Worm (Caenorhabditis elegans) whole organism, L2 larva: Measurements from ENCODE around the gene T23F11.6.
A peak's percentile ranks its signal among the peaks of the same experiment; 100 is the strongest.

Experiments used
- C34F6.9 ChIP-seq: fragments of 150-350 bp; optimal IDR thresholded peaks from 2 replicates; lab custom pipeline; 2014; ENCODE audit warnings: missing biosample characterization, missing genetic modification characterization
- F13H6.1 ChIP-seq: sonication (generic microtip); optimal IDR thresholded peaks from 2 replicates; lab custom pipeline; 2016; ENCODE audit warnings: missing genetic modification characterization, missing compliant biosample characterization
- R02D3.7 ChIP-seq: fragments of 150-350 bp; optimal IDR thresholded peaks from 2 replicates; lab custom pipeline; 2014; ENCODE audit warnings: missing biosample characterization, missing genetic modification characterization
- Y55F3AM.14 ChIP-seq: fragments of 200-800 bp; sonication (Bioruptor generic); optimal IDR thresholded peaks from 2 replicates; lab custom pipeline; 2018; ENCODE audit warnings: mild to moderate bottlenecking, missing genetic modification characterization, missing compliant biosample characterization
- ZK546.5 ChIP-seq: sonication (generic microtip); optimal IDR thresholded peaks from 2 replicates; lab custom pipeline; 2017; ENCODE audit warnings: missing biosample characterization, missing genetic modification characterization
- aly-2 ChIP-seq: fragments of 150-350 bp; optimal IDR thresholded peaks from 2 replicates; lab custom pipeline; 2014; ENCODE audit warnings: missing biosample characterization, missing genetic modification characterization
- ama-1 ChIP-seq: fragments of 150-350 bp; optimal IDR thresholded peaks from 2 replicates; lab custom pipeline; 2018; ENCODE audit warnings: inconsistent platforms
- blmp-1 ChIP-seq: sonication (generic microtip); optimal IDR thresholded peaks from 2 replicates; lab custom pipeline; 2017; ENCODE audit warnings: missing genetic modification characterization, mild to moderate bottlenecking, missing compliant biosample characterization, antibody characterized with exemption, moderate library complexity; ENCODE audit not compliant: insufficient read depth
- ceh-16 ChIP-seq: fragments of 150-350 bp; optimal IDR thresholded peaks from 2 replicates; lab custom pipeline; 2014; ENCODE audit warnings: missing biosample characterization, missing genetic modification characterization
- ceh-82 ChIP-seq: fragments of 150-350 bp; optimal IDR thresholded peaks from 2 replicates; lab custom pipeline; 2014; ENCODE audit warnings: missing biosample characterization, missing genetic modification characterization
- crh-2 ChIP-seq: sonication (generic microtip); optimal IDR thresholded peaks from 2 replicates; lab custom pipeline; 2017; ENCODE audit warnings: missing biosample characterization, missing genetic modification characterization
- dmd-4 ChIP-seq: sonication (generic microtip); optimal IDR thresholded peaks from 2 replicates; lab custom pipeline; 2017; ENCODE audit warnings: missing biosample characterization, missing genetic modification characterization
- egl-27 ChIP-seq: sonication (generic microtip); optimal IDR thresholded peaks from 3 replicates; lab custom pipeline; 2017; ENCODE audit warnings: missing biosample characterization, missing genetic modification reagents, missing genetic modification characterization
- elt-1 ChIP-seq: fragments of 150-350 bp; optimal IDR thresholded peaks from 2 replicates; lab custom pipeline; 2014; ENCODE audit warnings: missing biosample characterization, missing genetic modification characterization
- elt-3 ChIP-seq: sonication (generic microtip); optimal IDR thresholded peaks from 2 replicates; lab custom pipeline; 2017; ENCODE audit warnings: missing biosample characterization, missing genetic modification characterization
- fos-1 ChIP-seq: fragments of 150-350 bp; optimal IDR thresholded peaks from 2 replicates; lab custom pipeline; 2014; ENCODE audit warnings: missing biosample characterization, missing genetic modification characterization
- gmeb-1 ChIP-seq: fragments of 150-350 bp; optimal IDR thresholded peaks from 2 replicates; lab custom pipeline; 2014; ENCODE audit warnings: missing biosample characterization, missing genetic modification characterization
- lin-13 ChIP-seq: fragments of 150-350 bp; optimal IDR thresholded peaks from 2 replicates; lab custom pipeline; 2014; ENCODE audit warnings: missing biosample characterization, missing genetic modification reagents, missing genetic modification characterization
- lin-39 ChIP-seq: fragments of 150-350 bp; optimal IDR thresholded peaks from 2 replicates; lab custom pipeline; 2014; ENCODE audit warnings: missing biosample characterization, missing genetic modification reagents, missing genetic modification characterization
- lsy-2 ChIP-seq, 2 experiments: fragments of 150-350 bp in 1 of 2; sonication (generic microtip) in 1 of 2; optimal IDR thresholded peaks; 2 replicates each; lab custom pipeline; 2014 to 2017; ENCODE audit warnings: missing biosample characterization in 2 of 2, missing genetic modification characterization in 2 of 2
- mab-5 ChIP-seq: fragments of 150-350 bp; optimal IDR thresholded peaks from 2 replicates; lab custom pipeline; 2014; ENCODE audit warnings: missing biosample characterization, missing genetic modification characterization
- mbf-1 ChIP-seq: sonication (generic microtip); optimal IDR thresholded peaks from 2 replicates; lab custom pipeline; 2017; ENCODE audit warnings: missing biosample characterization, missing genetic modification characterization
- mdl-1 ChIP-seq, 2 experiments: fragments of 150-350 bp in 1 of 2; sonication (generic microtip) in 1 of 2; optimal IDR thresholded peaks; 2 replicates each; lab custom pipeline; 2017; ENCODE audit warnings: missing biosample characterization in 2 of 2, missing genetic modification characterization in 2 of 2
- nhr-11 ChIP-seq: fragments of 150-350 bp; optimal IDR thresholded peaks from 2 replicates; lab custom pipeline; 2014; ENCODE audit warnings: missing biosample characterization, missing genetic modification characterization
- nhr-12 ChIP-seq: fragments of 150-350 bp; optimal IDR thresholded peaks from 2 replicates; lab custom pipeline; 2014; ENCODE audit warnings: missing biosample characterization, missing genetic modification characterization
- nhr-129 ChIP-seq: fragments of 150-350 bp; optimal IDR thresholded peaks from 2 replicates; lab custom pipeline; 2014; ENCODE audit warnings: missing biosample characterization, missing genetic modification characterization
- nhr-21 ChIP-seq: fragments of 150-350 bp; optimal IDR thresholded peaks from 2 replicates; lab custom pipeline; 2014; ENCODE audit warnings: missing biosample characterization, missing genetic modification characterization
- nhr-23 ChIP-seq: fragments of 150-350 bp; optimal IDR thresholded peaks from 2 replicates; lab custom pipeline; 2014; ENCODE audit warnings: missing biosample characterization, missing genetic modification reagents, missing genetic modification characterization
- nhr-237 ChIP-seq: fragments of 150-350 bp; optimal IDR thresholded peaks from 2 replicates; lab custom pipeline; 2014; ENCODE audit warnings: missing biosample characterization, missing genetic modification characterization
- nhr-6 ChIP-seq: fragments of 150-350 bp; optimal IDR thresholded peaks from 2 replicates; lab custom pipeline; 2014; ENCODE audit warnings: missing biosample characterization, missing genetic modification characterization
- nhr-77 ChIP-seq: fragments of 150-350 bp; optimal IDR thresholded peaks from 2 replicates; lab custom pipeline; 2014; ENCODE audit warnings: missing biosample characterization, missing genetic modification characterization
- peb-1 ChIP-seq: fragments of 150-350 bp; optimal IDR thresholded peaks from 2 replicates; lab custom pipeline; 2014; ENCODE audit warnings: missing biosample characterization, missing genetic modification characterization
- sem-4 ChIP-seq: fragments of 150-350 bp; optimal IDR thresholded peaks from 2 replicates; lab custom pipeline; 2014; ENCODE audit warnings: missing biosample characterization, missing genetic modification reagents, missing genetic modification characterization
- sma-9 ChIP-seq, 2 experiments: fragments of 150-350 bp in 1 of 2; sonication (generic microtip) in 1 of 2; optimal IDR thresholded peaks; 2 replicates each; lab custom pipeline; 2014 to 2016; ENCODE audit warnings: missing genetic modification characterization in 2 of 2, mild to moderate bottlenecking in 1 of 2, missing biosample characterization in 1 of 2, missing compliant biosample characterization in 1 of 2, missing genetic modification reagents in 1 of 2, moderate library complexity in 1 of 2
- snpc-4 ChIP-seq: fragments of 150-350 bp; optimal IDR thresholded peaks from 2 replicates; lab custom pipeline; 2014; ENCODE audit warnings: missing biosample characterization, missing genetic modification characterization
- unc-39 ChIP-seq: fragments of 150-350 bp; optimal IDR thresholded peaks from 2 replicates; lab custom pipeline; 2014; ENCODE audit warnings: missing biosample characterization, missing genetic modification characterization
- unc-55 ChIP-seq: fragments of 150-350 bp; sonication (generic microtip); optimal IDR thresholded peaks from 3 replicates; lab custom pipeline; 2014; ENCODE audit warnings: missing biosample characterization, missing genetic modification reagents, missing genetic modification characterization
- unc-62 ChIP-seq: fragments of 150-350 bp; optimal IDR thresholded peaks from 2 replicates; lab custom pipeline; 2014; ENCODE audit warnings: missing biosample characterization, missing genetic modification reagents, missing genetic modification characterization
- zag-1 ChIP-seq: fragments of 150-350 bp; optimal IDR thresholded peaks from 2 replicates; lab custom pipeline; 2014; ENCODE audit warnings: missing biosample characterization, missing genetic modification characterization
- ztf-11 ChIP-seq: sonication (generic microtip); optimal IDR thresholded peaks from 2 replicates; lab custom pipeline; 2017; ENCODE audit warnings: missing biosample characterization, missing genetic modification characterization
- ztf-4 ChIP-seq: fragments of 150-350 bp; optimal IDR thresholded peaks from 2 replicates; lab custom pipeline; 2014; ENCODE audit warnings: missing biosample characterization, missing genetic modification characterization

Gene T23F11.6

DNA sequence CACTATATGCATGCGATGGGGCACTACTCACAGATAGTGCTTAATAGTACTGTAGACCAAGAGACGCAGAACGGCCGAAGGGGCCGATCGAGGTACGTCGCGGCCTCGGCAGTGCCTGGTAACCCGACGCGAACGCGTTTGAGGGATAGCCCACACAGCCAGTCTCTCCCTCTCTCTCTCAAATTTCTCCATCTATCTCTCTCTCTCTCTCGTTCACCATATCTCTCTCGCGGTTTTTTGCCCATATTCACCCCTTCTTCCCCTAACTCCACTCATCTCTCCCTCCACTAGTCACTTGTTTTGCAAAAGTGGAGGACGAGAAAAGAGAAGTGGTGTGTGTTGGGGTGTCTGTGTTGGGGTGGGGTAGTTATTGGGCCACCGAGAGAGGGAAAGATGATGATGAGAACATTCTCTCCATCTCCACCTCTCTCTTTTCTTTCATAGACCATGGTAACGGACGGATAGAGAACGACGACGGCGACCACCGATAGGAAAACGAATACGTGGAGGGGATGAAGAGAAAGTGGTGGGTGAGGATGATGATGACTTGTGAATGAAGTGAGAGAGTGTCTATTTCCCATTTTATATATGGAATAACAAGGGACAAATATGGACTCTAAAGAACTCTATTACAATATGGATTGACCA, 19.2 kb upstream of the T23F11.6 start (continued):
- peak in 1 of 2 experiments; percentile 52 for TF ChIP-seq lsy-2 (tag; optimal IDR thresholded peaks at IDR 0.05; lab: Kevin White, UChicago)
- no peak for TF ChIP-seq peb-1 (tag; lab: Kevin White, UChicago)
- peak; percentile 34 for TF ChIP-seq nhr-6 (tag; lab: Kevin White, UChicago)
- TF ChIP-seq snpc-4 (tag; lab: Kevin White, UChicago): no peak

- TF ChIP-seq ceh-16 (tag; lab: Kevin White, UChicago) (no peak), unc-39 (tag; lab: Kevin White, UChicago) (no peak), R02D3.7 (no peak), aly-2 (tag; lab: Kevin White, UChicago) (no peak), nhr-129 (tag; lab: Kevin White, UChicago) (no peak), zag-1 (tag; lab: Kevin White, UChicago) (no peak), nhr-21 (no peak), F13H6.1 (no peak)
These were observed 17.6 kb upstream of the T23F11.6 start, which contains the start of gene T23F11.4 for ce11 chrIII:4665272-4665671. Gene T23F11.4, minus strand, starts transcription at chrIII:4665372.

- TF ChIP-seq nhr-77 (tag; lab: Kevin White, UChicago): no peak
- TF ChIP-seq crh-2 (tag; lab: Kevin White, UChicago): peak; percentile 36
These were observed 11.7 kb upstream of the T23F11.6 start for ce11 chrIII:4659426-4659825.

DNA sequence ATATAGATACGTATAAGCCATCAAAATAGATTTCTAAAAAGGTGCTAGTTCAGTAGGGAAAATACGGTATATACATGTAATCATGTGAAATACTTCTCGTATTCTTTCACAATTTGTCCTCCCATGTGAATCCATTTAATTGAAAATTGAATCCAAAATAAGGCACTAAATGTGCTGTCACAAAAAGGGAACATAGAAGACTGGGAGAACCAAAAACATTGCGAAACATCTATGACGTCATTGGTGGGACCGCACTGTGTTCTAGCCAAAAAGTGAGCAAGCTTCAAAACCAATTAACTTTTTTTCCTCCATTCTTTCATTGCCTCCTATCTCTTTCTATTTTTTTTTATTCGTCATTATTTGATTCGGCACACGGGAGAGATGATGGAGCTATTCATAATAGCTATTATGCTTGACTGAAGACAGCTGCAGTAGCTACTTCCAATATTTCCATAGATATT, 10.7 kb upstream of the T23F11.6 start, which contains the start of gene cdka-1:
Gene cdka-1 (plus strand): TSS at position 411 of the 461 bp plus-strand sequence.
- TF ChIP-seq elt-1 (tag; lab: Kevin White, UChicago) (no peak), nhr-77 (tag; lab: Kevin White, UChicago) (no peak), F13H6.1 (no peak), nhr-237 (tag; lab: Kevin White, UChicago) (no peak), dmd-4 (tag; lab: Kevin White, UChicago) (no peak), lin-13 (GFP tag; lab: Kevin White, UChicago) (no peak), crh-2 (tag; lab: Kevin White, UChicago) (peak; percentile 23), ztf-4 (tag; lab: Kevin White, UChicago) (no peak), ZK546.5 (tag; lab: Kevin White, UChicago) (no peak), nhr-129 (tag; lab: Kevin White, UChicago) (no peak), nhr-12 (tag; lab: Kevin White, UChicago) (no peak), ama-1 (lab: Kevin White, UChicago) (no peak), C34F6.9 (tag; lab: Kevin White, UChicago) (peak; percentile 63), snpc-4 (tag; lab: Kevin White, UChicago) (no peak), nhr-6 (tag; lab: Kevin White, UChicago) (no peak), unc-39 (tag; lab: Kevin White, UChicago) (no peak), zag-1 (tag; lab: Kevin White, UChicago) (peak; percentile 77), nhr-21 (no peak), ceh-82 (no peak), lsy-2 (tag; optimal IDR thresholded peaks at IDR 0.05; lab: Kevin White, UChicago) (peak in 1 of 2 experiments; percentile 59), gmeb-1 (tag; lab: Kevin White, UChicago) (no peak), elt-3 (tag; lab: Kevin White, UChicago) (no peak), sem-4 (tag; lab: Kevin White, UChicago) (peak; percentile 37), R02D3.7 (no peak), nhr-23 (tag; lab: Kevin White, UChicago) (no peak), peb-1 (tag; lab: Kevin White, UChicago) (no peak), mdl-1 (tag; optimal IDR thresholded peaks at IDR 0.05; lab: Kevin White, UChicago) (no peak), sma-9 (GFP tag; optimal IDR thresholded peaks at IDR 0.05; lab: Kevin White, UChicago) (peak; percentile 55), sma-9 (tag; optimal IDR thresholded peaks at IDR 0.05; lab: Kevin White, UChicago) (no peak), ceh-16 (tag; lab: Kevin White, UChicago) (no peak), egl-27 (tag; lab: Kevin White, UChicago) (no peak), unc-62 (GFP tag; lab: Kevin White, UChicago) (no peak), mab-5 (tag; lab: Kevin White, UChicago) (no peak), fos-1 (no peak), blmp-1 (tag; lab: Kevin White, UChicago) (no peak), lin-39 (tag; lab: Kevin White, UChicago) (no peak), Y55F3AM.14 (GFP tag; lab: Kevin White, UChicago) (no peak), ztf-11 (no peak), nhr-11 (tag; lab: Kevin White, UChicago) (no peak), aly-2 (tag; lab: Kevin White, UChicago) (no peak), mbf-1 (tag; lab: Kevin White, UChicago) (no peak), unc-55 (GFP tag; lab: Kevin White, UChicago) (peak; percentile 77)
- TF ChIP-seq, all 48 proteins: peak for 7
